Worm (Caenorhabditis elegans): ENCODE measurements around the gene F23F1.4.

The F23F1.4 gene

DNA sequence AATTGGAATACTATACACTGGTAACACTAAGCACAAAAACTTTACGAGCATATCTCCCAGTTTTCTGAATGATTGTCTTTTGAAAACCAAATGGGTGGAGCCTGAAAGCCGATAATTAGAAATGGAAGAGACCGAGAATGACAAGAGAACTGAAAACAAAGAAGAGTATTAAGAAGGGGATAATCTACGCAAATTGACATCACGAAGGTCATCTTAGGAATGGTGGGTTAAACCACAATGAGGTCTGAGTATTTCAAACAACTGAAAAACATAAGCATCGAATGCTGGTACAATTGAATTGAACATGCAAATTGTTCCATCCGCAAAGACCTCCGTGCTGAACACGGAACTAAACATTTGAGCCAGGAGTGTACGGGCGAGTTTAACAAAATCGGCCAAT, 11.2 kb upstream of the F23F1.4 start, which contains the start of gene spp-24:
Gene spp-24 (minus strand): TSS at position 101 of the 400 bp plus-strand sequence.
- TF ChIP-seq ceh-43 (GFP tag; optimal IDR thresholded peaks at IDR 0.05): no peak
- TF ChIP-seq blmp-1 (tag; optimal IDR thresholded peaks at IDR 0.05): no peak
- TF ChIP-seq bed-3 (GFP tag; optimal IDR thresholded peaks at IDR 0.05): no peak
- TF ChIP-seq drap-1 (GFP tag; optimal IDR thresholded peaks at IDR 0.05): no peak
- no peak for TF ChIP-seq M03D4.4 (tag; optimal IDR thresholded peaks at IDR 0.05)
- no peak for TF ChIP-seq nhr-28 (tag; optimal IDR thresholded peaks at IDR 0.05)
- no peak for TF ChIP-seq elt-1 (tag; optimal IDR thresholded peaks at IDR 0.05; ENCODE audit: borderline replicate concordance, insufficient read depth)
- no peak for TF ChIP-seq ces-1 (GFP tag; optimal IDR thresholded peaks at IDR 0.05)
- TF ChIP-seq mls-2 (tag; optimal IDR thresholded peaks at IDR 0.05): no peak
- no peak for TF ChIP-seq mab-5 (tag; optimal IDR thresholded peaks at IDR 0.05)
- no peak for TF ChIP-seq ztf-11 (tag; optimal IDR thresholded peaks at IDR 0.05)
- TF ChIP-seq tbx-8 (GFP tag; optimal IDR thresholded peaks at IDR 0.05): no peak
- TF ChIP-seq elt-3 (tag; optimal IDR thresholded peaks at IDR 0.05): no peak
- no peak for TF ChIP-seq zip-8 (tag; optimal IDR thresholded peaks at IDR 0.05)
- TF ChIP-seq pha-4 (tag; optimal IDR thresholded peaks at IDR 0.05): no peak

DNA sequence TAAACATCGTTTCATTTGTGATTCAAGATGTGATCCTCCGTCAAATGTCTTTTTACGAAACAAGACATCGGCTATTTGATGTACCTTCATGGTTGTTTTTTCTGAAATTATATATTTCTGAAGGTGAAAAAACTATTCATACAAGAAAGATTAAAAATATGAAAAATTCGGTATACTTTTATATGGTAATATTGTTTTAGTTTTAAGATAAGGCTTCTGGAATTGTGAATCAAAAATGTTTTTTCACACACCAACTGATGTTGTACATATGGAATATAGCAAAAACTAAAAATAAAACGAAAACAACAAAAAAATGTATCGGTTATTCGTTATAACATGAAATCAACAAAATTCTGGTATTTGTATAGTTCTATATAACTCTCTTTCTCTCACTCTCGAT, 9.0 kb upstream of the F23F1.4 start, which contains the start of gene F23F1.6:
Gene F23F1.6 (minus strand): TSS at position 101 of the 400 bp plus-strand sequence.
- TF ChIP-seq bed-3 (GFP tag; optimal IDR thresholded peaks at IDR 0.05) (no peak), ceh-39 (tag; optimal IDR thresholded peaks at IDR 0.05) (no peak), ceh-83 (GFP tag; optimal IDR thresholded peaks at IDR 0.05) (no peak), flh-1 (GFP tag; optimal IDR thresholded peaks at IDR 0.05) (no peak), M03D4.4 (tag; optimal IDR thresholded peaks at IDR 0.05) (no peak)

DNA sequence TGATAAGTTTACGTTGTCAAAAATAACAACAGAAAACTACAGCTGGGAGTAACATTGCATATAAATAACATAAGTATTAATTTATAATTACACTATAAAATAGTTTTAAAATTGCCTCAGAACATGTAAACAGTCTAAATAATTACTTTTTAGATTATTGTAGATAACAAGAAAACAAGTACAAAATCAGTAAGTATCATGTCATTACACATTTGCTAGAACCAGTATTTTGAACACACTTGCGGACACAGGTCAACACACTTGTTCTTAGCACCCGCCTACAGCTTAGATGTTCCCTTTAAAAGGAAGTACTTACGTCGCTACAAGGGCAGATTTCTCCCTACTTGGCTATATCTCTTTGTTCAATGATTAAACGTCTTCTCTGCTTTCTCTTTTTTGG, 5.7 kb upstream of the F23F1.4 start, which contains the start of gene F23F1.2:
Gene F23F1.2 (plus strand): TSS at position 301 of the 400 bp plus-strand sequence.
- no peak for TF ChIP-seq unc-39 (tag; optimal IDR thresholded peaks at IDR 0.05)
- no peak for TF ChIP-seq lin-32 (GFP tag; optimal IDR thresholded peaks at IDR 0.05)

DNA sequence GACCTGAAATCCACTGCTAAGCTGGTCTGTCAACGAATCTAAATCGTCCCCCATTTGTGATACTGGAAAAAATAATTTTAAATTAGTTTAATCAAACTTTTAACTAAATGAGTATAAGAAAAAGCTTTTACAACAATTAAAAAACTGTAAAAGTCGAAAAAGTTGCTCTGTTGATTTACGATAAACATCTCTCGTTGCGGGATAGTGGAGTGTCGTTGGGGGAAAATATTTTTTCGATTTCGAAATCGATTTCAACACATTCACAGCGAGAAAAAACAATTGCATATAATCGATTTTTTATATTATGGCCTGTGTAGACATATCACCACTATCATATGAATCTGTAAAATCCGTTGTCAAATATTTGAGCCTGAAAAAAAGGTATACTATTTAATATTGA, 3.3 kb upstream of the F23F1.4 start, which contains the start of the genes F23F1.5 and fbxc-54:
Gene F23F1.5 (minus strand): TSS at position 64 of the 400 bp plus-strand sequence.
Gene fbxc-54 (plus strand): TSS at position 199 of the 400 bp plus-strand sequence.
- TF ChIP-seq unc-120 (tag; optimal IDR thresholded peaks at IDR 0.05; ENCODE audit: poor library complexity, severe bottlenecking) (no peak), lsy-2 (tag; optimal IDR thresholded peaks at IDR 0.05) (no peak)

DNA sequence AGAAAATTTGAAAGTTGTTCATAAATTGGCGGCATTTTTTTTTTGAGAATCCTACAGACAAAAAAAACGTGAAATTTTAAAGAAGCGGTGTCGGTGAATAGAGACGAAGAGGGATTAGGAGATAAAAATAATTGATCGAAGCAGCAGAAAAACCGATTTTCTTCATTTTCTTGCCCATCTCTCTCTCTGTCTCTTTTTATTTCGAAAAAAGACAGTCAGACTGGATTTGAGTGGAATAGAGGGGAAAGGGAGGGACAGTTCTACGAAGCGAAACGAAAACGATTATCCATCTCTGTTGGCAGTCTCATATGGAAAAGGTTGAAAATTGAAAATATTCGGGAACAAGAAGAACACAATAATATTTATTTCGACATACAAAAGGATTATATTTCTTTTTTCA, 1.4 kb upstream of the F23F1.4 start:
- TF ChIP-seq ztf-11 (tag; optimal IDR thresholded peaks at IDR 0.05) (no peak), pha-4 (tag; optimal IDR thresholded peaks at IDR 0.05) (no peak), nhr-28 (tag; optimal IDR thresholded peaks at IDR 0.05) (no peak), mab-5 (tag; optimal IDR thresholded peaks at IDR 0.05) (no peak), bed-3 (GFP tag; optimal IDR thresholded peaks at IDR 0.05) (no peak), nhr-12 (tag; optimal IDR thresholded peaks at IDR 0.05) (no peak), sem-2 (GFP tag; optimal IDR thresholded peaks at IDR 0.05) (no peak), blmp-1 (tag; optimal IDR thresholded peaks at IDR 0.05) (no peak), sptf-1 (tag; optimal IDR thresholded peaks at IDR 0.05) (no peak), tbx-8 (GFP tag; optimal IDR thresholded peaks at IDR 0.05) (no peak), elt-1 (tag; optimal IDR thresholded peaks at IDR 0.05; ENCODE audit: borderline replicate concordance, insufficient read depth) (no peak), mls-2 (tag; optimal IDR thresholded peaks at IDR 0.05) (no peak), ceh-39 (tag; optimal IDR thresholded peaks at IDR 0.05) (no peak)

DNA sequence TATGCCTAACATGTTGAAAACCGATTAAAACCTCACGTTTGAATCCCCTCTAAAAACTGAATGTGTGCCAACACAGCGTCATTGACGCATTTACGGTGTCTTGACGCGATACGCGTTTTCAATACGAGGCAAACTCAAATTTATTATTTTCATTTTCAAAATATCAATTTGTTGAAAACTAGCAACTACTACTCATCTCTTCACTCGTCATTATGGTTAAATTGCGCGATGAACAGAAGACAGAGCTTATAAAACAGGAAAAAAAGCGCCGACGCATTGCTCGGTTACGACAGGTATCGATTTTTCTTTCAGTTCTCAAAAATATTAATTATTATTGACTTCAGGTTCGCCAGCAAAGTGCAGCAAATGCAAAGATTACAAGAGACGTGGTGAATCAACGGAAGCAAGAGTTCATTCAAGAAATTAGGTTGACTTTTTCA, 3.6 kb downstream of the F23F1.4 start, which contains the start of gene enee-1:
Gene enee-1 (plus strand): TSS at position 108 of the 440 bp plus-strand sequence.
- TF ChIP-seq elt-1 (tag; optimal IDR thresholded peaks at IDR 0.05; ENCODE audit: borderline replicate concordance, insufficient read depth) (no peak), mls-2 (tag; optimal IDR thresholded peaks at IDR 0.05) (no peak), cnd-1 (tag; optimal IDR thresholded peaks at IDR 0.05) (no peak), lin-13 (tag; optimal IDR thresholded peaks at IDR 0.05) (peak; percentile 77), ham-2 (GFP tag; optimal IDR thresholded peaks at IDR 0.05) (no peak), unc-120 (tag; optimal IDR thresholded peaks at IDR 0.05; ENCODE audit: poor library complexity, severe bottlenecking) (no peak), pha-4 (tag; optimal IDR thresholded peaks at IDR 0.05) (peak; percentile 65), sptf-1 (tag; optimal IDR thresholded peaks at IDR 0.05) (no peak), M03D4.4 (tag; optimal IDR thresholded peaks at IDR 0.05) (no peak), nhr-28 (tag; optimal IDR thresholded peaks at IDR 0.05) (no peak), nhr-76 (tag; optimal IDR thresholded peaks at IDR 0.05) (no peak), blmp-1 (tag; optimal IDR thresholded peaks at IDR 0.05) (no peak), ceh-83 (GFP tag; optimal IDR thresholded peaks at IDR 0.05) (no peak), lsy-2 (tag; optimal IDR thresholded peaks at IDR 0.05) (peak; percentile 53), ztf-11 (tag; optimal IDR thresholded peaks at IDR 0.05) (peak; percentile 32), ceh-43 (GFP tag; optimal IDR thresholded peaks at IDR 0.05) (no peak), lin-32 (GFP tag; optimal IDR thresholded peaks at IDR 0.05) (no peak), nhr-12 (tag; optimal IDR thresholded peaks at IDR 0.05) (no peak), ces-1 (GFP tag; optimal IDR thresholded peaks at IDR 0.05) (peak; percentile 62), tbx-8 (GFP tag; optimal IDR thresholded peaks at IDR 0.05) (no peak), nhr-237 (tag; optimal IDR thresholded peaks at IDR 0.05) (peak; percentile 59), unc-62 (GFP tag; optimal IDR thresholded peaks at IDR 0.05) (peak; percentile 32), drap-1 (GFP tag; optimal IDR thresholded peaks at IDR 0.05) (no peak), zip-8 (tag; optimal IDR thresholded peaks at IDR 0.05) (no peak), unc-39 (tag; optimal IDR thresholded peaks at IDR 0.05) (no peak), flh-1 (GFP tag; optimal IDR thresholded peaks at IDR 0.05) (no peak), mab-5 (tag; optimal IDR thresholded peaks at IDR 0.05) (no peak), hlh-1 (tag; optimal IDR thresholded peaks at IDR 0.05) (no peak), bed-3 (GFP tag; optimal IDR thresholded peaks at IDR 0.05) (no peak), elt-3 (tag; optimal IDR thresholded peaks at IDR 0.05) (no peak), nhr-2 (tag; optimal IDR thresholded peaks at IDR 0.05) (no peak), ceh-39 (tag; optimal IDR thresholded peaks at IDR 0.05) (peak; percentile 20), mep-1 (tag; optimal IDR thresholded peaks at IDR 0.05) (peak; percentile 50), snpc-4 (tag; optimal IDR thresholded peaks at IDR 0.05) (no peak)
